Worm (Caenorhabditis elegans): ENCODE results near the gene C10C6.7.

Gene C10C6.7

DNA sequence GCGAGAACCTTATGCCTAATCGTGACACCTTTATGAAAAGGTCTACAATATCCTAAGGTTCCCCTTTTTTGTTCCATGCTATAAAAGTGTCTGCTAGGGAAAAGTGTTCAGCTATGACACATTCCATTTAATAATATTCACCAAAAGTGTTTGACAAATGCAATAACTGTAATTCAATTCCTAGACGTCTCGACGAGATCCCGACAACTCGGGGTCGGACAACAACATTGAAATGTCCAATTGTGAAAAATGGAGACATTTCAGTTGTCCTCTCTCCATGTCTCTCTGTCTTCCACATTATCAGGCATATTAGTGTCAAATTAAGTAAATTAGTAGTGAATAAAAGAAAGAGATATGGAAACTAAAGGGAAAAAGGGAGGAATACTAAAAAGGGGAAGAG, 35.9 kb downstream of the C10C6.7 start:
- TF ChIP-seq attf-5 (GFP tag; optimal IDR thresholded peaks at IDR 0.05) (no peak), mcd-1 (GFP tag; IDR thresholded peaks at IDR 0.05) (no peak), lag-1 (GFP tag; IDR thresholded peaks at IDR 0.05) (no peak), egl-44 (GFP tag; IDR thresholded peaks at IDR 0.05) (no peak), ets-4 (GFP tag; optimal IDR thresholded peaks at IDR 0.05) (no peak), nhr-179 (tag; optimal IDR thresholded peaks at IDR 0.05) (no peak), F10E7.11 (tag; optimal IDR thresholded peaks at IDR 0.05) (no peak), lsy-27 (tag; optimal IDR thresholded peaks at IDR 0.05; ENCODE audit: borderline replicate concordance, insufficient read depth) (no peak), lir-1 (GFP tag; conservative IDR thresholded peaks at IDR 0.05) (no peak), tlf-1 (GFP tag; optimal IDR thresholded peaks at IDR 0.05) (no peak), ccch-3 (GFP tag; optimal IDR thresholded peaks at IDR 0.05) (no peak), hlh-26 (GFP tag; conservative IDR thresholded peaks at IDR 0.05) (no peak), C06A6.2 (GFP tag; conservative IDR thresholded peaks at IDR 0.05) (no peak), ekl-4 (GFP tag; IDR thresholded peaks at IDR 0.05) (no peak)

DNA sequence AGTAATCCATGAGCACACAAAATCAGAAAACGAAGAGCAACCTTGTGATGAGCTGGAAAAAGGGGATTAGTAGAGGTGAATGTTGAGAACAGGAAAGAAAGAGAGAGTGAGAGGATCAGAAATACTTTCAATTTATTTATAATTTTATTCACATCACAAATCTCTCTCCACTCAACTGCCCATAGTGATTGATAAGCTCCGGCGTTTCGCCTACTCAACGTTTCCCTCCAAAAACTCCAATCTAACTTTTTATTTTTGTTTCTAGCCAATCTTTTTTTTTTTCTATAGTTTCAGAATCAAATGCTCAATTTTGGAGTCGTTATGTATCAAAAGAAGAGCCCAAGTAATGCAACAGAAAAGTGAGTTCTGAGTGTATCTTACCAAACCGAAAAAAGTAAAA, 41.9 kb downstream of the C10C6.7 start, which contains the start of gene kin-4:
Gene kin-4, plus strand, starts transcription at position 301 of the 400 bp plus-strand sequence.
- TF ChIP-seq madf-3 (GFP tag; IDR thresholded peaks at IDR 0.05) (no peak), nfya-2 (GFP tag; IDR thresholded peaks at IDR 0.05) (no peak), ccch-3 (GFP tag; optimal IDR thresholded peaks at IDR 0.05) (no peak), ztf-3 (GFP tag; optimal IDR thresholded peaks at IDR 0.05) (no peak), ceh-58 (GFP tag; IDR thresholded peaks at IDR 0.05) (no peak), ama-1 (optimal IDR thresholded peaks at IDR 0.05) (no peak), ama-1 (GFP tag; optimal IDR thresholded peaks at IDR 0.05) (no peak), Y53F4B.3 (GFP tag; IDR thresholded peaks at IDR 0.05) (no peak), F10E7.11 (tag; optimal IDR thresholded peaks at IDR 0.05) (no peak), pha-4 (tag; optimal IDR thresholded peaks at IDR 0.05) (no peak), him-1 (tag; optimal IDR thresholded peaks at IDR 0.05) (no peak), unc-62 (GFP tag; optimal IDR thresholded peaks at IDR 0.05) (no peak), rpc-1 (optimal IDR thresholded peaks at IDR 0.05) (no peak), rpc-1 (tag; optimal IDR thresholded peaks at IDR 0.05) (no peak), B0261.1 (tag; optimal IDR thresholded peaks at IDR 0.05) (no peak), snpc-1.1 (tag; optimal IDR thresholded peaks at IDR 0.05; ENCODE audit: insufficient read depth) (no peak), F23B12.7 (tag; optimal IDR thresholded peaks at IDR 0.05; ENCODE audit: insufficient read depth) (no peak), attf-5 (GFP tag; optimal IDR thresholded peaks at IDR 0.05) (no peak), nfyb-1 (GFP tag; IDR thresholded peaks at IDR 0.05) (no peak)

DNA sequence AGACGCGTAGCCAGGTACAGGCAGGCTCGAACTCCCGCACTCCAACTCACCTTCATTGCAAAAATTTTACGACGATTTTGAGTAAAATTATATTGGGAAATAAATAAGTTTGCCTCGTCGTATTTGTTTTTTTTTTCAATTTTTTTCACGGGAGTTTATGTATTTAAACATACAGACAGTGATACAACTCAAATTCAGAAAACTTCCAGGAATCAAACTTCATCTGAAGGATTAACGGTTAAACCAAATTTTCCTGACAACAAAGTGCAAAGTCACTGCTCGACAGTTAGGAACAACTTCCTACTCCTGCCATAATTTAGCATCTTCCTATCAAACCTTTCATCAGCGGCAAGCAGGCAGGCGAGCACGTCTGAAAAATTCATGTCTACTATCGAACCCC, 42.5 kb downstream of the C10C6.7 start, which contains the start of gene F22B3.8:
Gene F22B3.8, minus strand, starts transcription at position 101 of the 400 bp plus-strand sequence.
- no peak for TF ChIP-seq ceh-58 (GFP tag; IDR thresholded peaks at IDR 0.05)
- TF ChIP-seq T26A5.8 (tag; optimal IDR thresholded peaks at IDR 0.05), result no peak
- TF ChIP-seq dpff-1 (tag; optimal IDR thresholded peaks at IDR 0.05), result no peak
- TF ChIP-seq B0261.1 (tag; optimal IDR thresholded peaks at IDR 0.05), result no peak
- no peak for TF ChIP-seq rec-8 (tag; optimal IDR thresholded peaks at IDR 0.05)
- no peak for TF ChIP-seq Y53G8AR.9 (GFP tag; conservative IDR thresholded peaks at IDR 0.05)
- no peak for TF ChIP-seq repo-1 (tag; optimal IDR thresholded peaks at IDR 0.05)
- no peak for TF ChIP-seq lin-54 (GFP tag; optimal IDR thresholded peaks at IDR 0.05)
- TF ChIP-seq F57C9.4 (tag; optimal IDR thresholded peaks at IDR 0.05), result no peak
- no peak for TF ChIP-seq F39B2.1 (GFP tag; IDR thresholded peaks at IDR 0.05)
- TF ChIP-seq B0035.1 (tag; optimal IDR thresholded peaks at IDR 0.05), result no peak
- TF ChIP-seq ccch-3 (GFP tag; optimal IDR thresholded peaks at IDR 0.05), result no peak
- no peak for TF ChIP-seq ceh-79 (tag; optimal IDR thresholded peaks at IDR 0.05)
- TF ChIP-seq snpc-1.1 (tag; optimal IDR thresholded peaks at IDR 0.05; ENCODE audit: insufficient read depth), result no peak
- TF ChIP-seq lin-40 (tag; optimal IDR thresholded peaks at IDR 0.05), result no peak

Data from whole organism, young adult.